Fruit fly (Drosophila melanogaster): ENCODE results near the gene Bin1.

The Bin1 gene

dm6 chr3R:16202335-16203024 is 13.1 kb upstream of the Bin1 start:
- TF ChIP-seq Jra (GFP tag; optimal IDR thresholded peaks at IDR 0.05) (no peak), Sp1 (GFP tag; optimal IDR thresholded peaks at IDR 0.05) (no peak), rgr (GFP tag; optimal IDR thresholded peaks at IDR 0.05) (no peak)

- TF ChIP-seq dl (GFP tag; optimal IDR thresholded peaks at IDR 0.05; ENCODE audit: insufficient read depth in 1 of 2, partially characterized antibody in 2 of 2) (no peak), psq (GFP tag; optimal IDR thresholded peaks at IDR 0.05) (no peak), Sp1 (GFP tag; optimal IDR thresholded peaks at IDR 0.05) (no peak), Dfd (GFP tag; optimal IDR thresholded peaks at IDR 0.05) (no peak), h (GFP tag; optimal IDR thresholded peaks at IDR 0.05) (no peak), N (GFP tag; optimal IDR thresholded peaks at IDR 0.05) (no peak), Myc (optimal IDR thresholded peaks at IDR 0.05) (no peak), brk (GFP tag; optimal IDR thresholded peaks at IDR 0.05) (no peak), Abd-B (GFP tag; optimal IDR thresholded peaks at IDR 0.05) (no peak), sv (GFP tag; optimal IDR thresholded peaks at IDR 0.05) (no peak), Hr83 (GFP tag; optimal IDR thresholded peaks at IDR 0.05; ENCODE audit: poor library complexity, severe bottlenecking) (no peak), pan (optimal IDR thresholded peaks at IDR 0.05) (no peak), Hr78 (GFP tag; optimal IDR thresholded peaks at IDR 0.05) (no peak), dmrt93B (GFP tag; optimal IDR thresholded peaks at IDR 0.05) (no peak), Vsx2 (GFP tag; optimal IDR thresholded peaks at IDR 0.05; ENCODE audit: partially characterized antibody) (no peak), Mio (GFP tag; optimal IDR thresholded peaks at IDR 0.05) (no peak), ey (GFP tag; optimal IDR thresholded peaks at IDR 0.05) (no peak)
Measured at dm6 chr3R:16200497-16201019, 11.2 kb upstream of the Bin1 start.

dm6 chr3R:16190782-16191181 is 1.4 kb upstream of the Bin1 start:
- TF ChIP-seq Hr83 (GFP tag; optimal IDR thresholded peaks at IDR 0.05; ENCODE audit: poor library complexity, severe bottlenecking) (no peak), rgr (GFP tag; optimal IDR thresholded peaks at IDR 0.05) (no peak), Rel (GFP tag; optimal IDR thresholded peaks at IDR 0.05) (no peak), Rel (tag; optimal IDR thresholded peaks at IDR 0.05) (peak; percentile 91)

dm6 chr3R:16190183-16190763 is 909 bp upstream of the Bin1 start:
- TF ChIP-seq CG9705 (GFP tag; optimal IDR thresholded peaks at IDR 0.05) = no peak
- TF ChIP-seq woc (GFP tag; optimal IDR thresholded peaks at IDR 0.05) = no peak
- no peak for TF ChIP-seq Rel (GFP tag; optimal IDR thresholded peaks at IDR 0.05)
- TF ChIP-seq Rel (tag; optimal IDR thresholded peaks at IDR 0.05) = no peak
- no peak for TF ChIP-seq jim (GFP tag; optimal IDR thresholded peaks at IDR 0.05)
- no peak for TF ChIP-seq rgr (GFP tag; optimal IDR thresholded peaks at IDR 0.05)
- TF ChIP-seq dsf (GFP tag; optimal IDR thresholded peaks at IDR 0.05; ENCODE audit: borderline replicate concordance) = no peak
- TF ChIP-seq Jra (GFP tag; optimal IDR thresholded peaks at IDR 0.05) = no peak
- no peak for TF ChIP-seq OdsH (GFP tag; optimal IDR thresholded peaks at IDR 0.05)
- no peak for TF ChIP-seq N (GFP tag; optimal IDR thresholded peaks at IDR 0.05)
- TF ChIP-seq HLH106 (tag; optimal IDR thresholded peaks at IDR 0.05) = no peak
- no peak for TF ChIP-seq sv (GFP tag; optimal IDR thresholded peaks at IDR 0.05)
- TF ChIP-seq CG32264 (GFP tag; optimal IDR thresholded peaks at IDR 0.05) = no peak
- no peak for TF ChIP-seq Myc (optimal IDR thresholded peaks at IDR 0.05)
- TF ChIP-seq sage (GFP tag; optimal IDR thresholded peaks at IDR 0.05) = no peak
- TF ChIP-seq GATAd (GFP tag; optimal IDR thresholded peaks at IDR 0.05) = no peak
- TF ChIP-seq Hr83 (GFP tag; optimal IDR thresholded peaks at IDR 0.05; ENCODE audit: poor library complexity, severe bottlenecking) = no peak

- no peak for TF ChIP-seq Rel (GFP tag; optimal IDR thresholded peaks at IDR 0.05)
- TF ChIP-seq Rel (tag; optimal IDR thresholded peaks at IDR 0.05) = no peak
- TF ChIP-seq GATAd (GFP tag; optimal IDR thresholded peaks at IDR 0.05) = no peak
- TF ChIP-seq CG9705 (GFP tag; optimal IDR thresholded peaks at IDR 0.05) = no peak
- TF ChIP-seq Myc (optimal IDR thresholded peaks at IDR 0.05) = no peak
- TF ChIP-seq CrebA (GFP tag; optimal IDR thresholded peaks at IDR 0.05; ENCODE audit: borderline replicate concordance) = no peak
- no peak for TF ChIP-seq brk (GFP tag; optimal IDR thresholded peaks at IDR 0.05)
- no peak for TF ChIP-seq h (GFP tag; optimal IDR thresholded peaks at IDR 0.05)
- no peak for TF ChIP-seq CG32264 (GFP tag; optimal IDR thresholded peaks at IDR 0.05)
- no peak for TF ChIP-seq sv (GFP tag; optimal IDR thresholded peaks at IDR 0.05)
- no peak for TF ChIP-seq psq (GFP tag; optimal IDR thresholded peaks at IDR 0.05)
- TF ChIP-seq ey (GFP tag; optimal IDR thresholded peaks at IDR 0.05) = no peak
- no peak for TF ChIP-seq HLH106 (tag; optimal IDR thresholded peaks at IDR 0.05)
Measured at dm6 chr3R:16187737-16188136, 1.6 kb downstream of the Bin1 start.

All from whole organism, wandering third instar larva.